Worm (Caenorhabditis elegans): ENCODE data around the gene nurf-1.

ce11 chrII:14351352-14351751 lies 39.2 kb upstream of the nurf-1 start:
- no peak for TF ChIP-seq elt-2 (tag; optimal IDR thresholded peaks at IDR 0.05)
- no peak for TF ChIP-seq elt-3 (tag; optimal IDR thresholded peaks at IDR 0.05)
- TF ChIP-seq nhr-77 (tag; optimal IDR thresholded peaks at IDR 0.05), result no peak

Data from whole organism, L1 larva.